Fruit fly (Drosophila melanogaster) whole organism: ENCODE results near the gene CG42272.

ENCODE experiments used
- CG8478 ChIP-seq: fragments of >200 bp; optimal IDR thresholded peaks from 2 replicates; lab custom pipeline; 2018; ENCODE audit warnings: inconsistent platforms
- psq ChIP-seq: fragments of >200 bp; optimal IDR thresholded peaks from 2 replicates; lab custom pipeline; 2017

dm6 chr3L:5825483-5825882, 22.6 kb downstream of the CG42272 start:
- TF ChIP-seq psq (lab: Kevin White, UChicago) (no peak), CG8478 (lab: Kevin White, UChicago) (no peak)
